Fruit fly (Drosophila melanogaster) whole organism, embryonic: ENCODE data around the gene CG15865.
A peak's percentile ranks its signal among the peaks of the same experiment; 100 is the strongest.

Experiments used
- Ada2b ChIP-seq: fragments of 200-800 bp; sonication (Bioruptor generic); IDR thresholded peaks from 2 replicates; pipeline ENCODE4 v1.3.6; 2022; ENCODE audit warnings: missing biosample characterization, missing genetic modification characterization
- Blimp-1 ChIP-seq: fragments of 200-800 bp; sonication (Bioruptor generic); optimal IDR thresholded peaks from 3 replicates; lab custom pipeline; 2018; ENCODE audit warnings: missing biosample characterization, missing genetic modification characterization, mild to moderate bottlenecking, moderate library complexity, missing genetic modification reagents
- CG10274 ChIP-seq: fragments of 200-800 bp; sonication (Bioruptor generic); optimal IDR thresholded peaks from 3 replicates; lab custom pipeline; 2017; ENCODE audit warnings: missing biosample characterization, mild to moderate bottlenecking, missing genetic modification characterization
- CG10366 ChIP-seq: fragments of 200-800 bp; sonication (Bioruptor generic); IDR thresholded peaks from 2 replicates; pipeline ENCODE4 v1.3.6; 2022; ENCODE audit warnings: missing biosample characterization, missing genetic modification characterization
- CG11085 ChIP-seq: fragments of 200-800 bp; sonication (Bioruptor generic); IDR thresholded peaks from 2 replicates; pipeline ENCODE4 v1.3.6; 2022; ENCODE audit warnings: missing biosample characterization, missing genetic modification characterization
- CG12659 ChIP-seq: fragments of 200-800 bp; sonication (Bioruptor generic); optimal IDR thresholded peaks from 3 replicates; lab custom pipeline; 2017; ENCODE audit warnings: mild to moderate bottlenecking, missing biosample characterization, missing genetic modification reagents, missing genetic modification characterization
- CG15514 ChIP-seq: fragments of 200-800 bp; sonication (Bioruptor generic); optimal IDR thresholded peaks from 3 replicates; lab custom pipeline; 2017; ENCODE audit warnings: missing biosample characterization, missing genetic modification characterization, mild to moderate bottlenecking, moderate library complexity, missing genetic modification reagents
- CG15696 ChIP-seq: fragments of 200-800 bp; sonication (Bioruptor generic); optimal IDR thresholded peaks from 2 replicates; lab custom pipeline; 2019; ENCODE audit warnings: missing biosample characterization, mild to moderate bottlenecking, missing genetic modification characterization, moderate library complexity
- CG1602 ChIP-seq: fragments of 200-800 bp; sonication (Bioruptor generic); optimal IDR thresholded peaks from 3 replicates; lab custom pipeline; 2016; ENCODE audit warnings: missing biosample characterization, missing genetic modification characterization
- CG1603 ChIP-seq: fragments of 200-800 bp; sonication (Bioruptor generic); optimal IDR thresholded peaks from 2 replicates; lab custom pipeline; 2019; ENCODE audit warnings: missing biosample characterization, mild to moderate bottlenecking, missing genetic modification characterization, moderate library complexity
- CG16863 ChIP-seq: fragments of 200-800 bp; sonication (Bioruptor generic); optimal IDR thresholded peaks from 3 replicates; lab custom pipeline; 2016; ENCODE audit warnings: missing biosample characterization, missing genetic modification characterization
- CG2202 ChIP-seq: fragments of 200-800 bp; sonication (Bioruptor generic); optimal IDR thresholded peaks from 2 replicates; lab custom pipeline; 2018; ENCODE audit warnings: missing biosample characterization, mild to moderate bottlenecking, missing genetic modification characterization
- CG3065 ChIP-seq: fragments of 200-800 bp; sonication (Bioruptor generic); optimal IDR thresholded peaks from 2 replicates; lab custom pipeline; 2016; ENCODE audit warnings: missing biosample characterization, missing genetic modification characterization
- CG3407 ChIP-seq: fragments of 200-800 bp; sonication (Bioruptor generic); optimal IDR thresholded peaks from 2 replicates; lab custom pipeline; 2018; ENCODE audit warnings: missing biosample characterization, mild to moderate bottlenecking, missing genetic modification characterization
- CG34422 ChIP-seq: fragments of 200-800 bp; sonication (Bioruptor generic); IDR thresholded peaks from 3 replicates; pipeline ENCODE4 v1.3.6; 2022; ENCODE audit warnings: missing biosample characterization, missing genetic modification characterization
- CG6791 ChIP-seq: fragments of 200-800 bp; sonication (Bioruptor generic); IDR thresholded peaks from 3 replicates; pipeline ENCODE4 v1.3.6; 2022; ENCODE audit warnings: missing biosample characterization, missing genetic modification characterization; ENCODE audit not compliant: partially characterized antibody
- CG7839 ChIP-seq: fragments of 200-800 bp; sonication (Bioruptor generic); optimal IDR thresholded peaks from 3 replicates; lab custom pipeline; 2018; ENCODE audit warnings: missing biosample characterization, mild to moderate bottlenecking, missing genetic modification characterization, moderate library complexity
- CG8089 ChIP-seq: fragments of 200-800 bp; sonication (Bioruptor generic); optimal IDR thresholded peaks from 3 replicates; lab custom pipeline; 2016; ENCODE audit warnings: missing biosample characterization, missing genetic modification characterization
- CG8924 ChIP-seq: fragments of 200-800 bp; optimal IDR thresholded peaks from 3 replicates; lab custom pipeline; 2019; ENCODE audit warnings: missing biosample characterization, mild to moderate bottlenecking, missing genetic modification characterization, moderate library complexity
- Drgx ChIP-seq: fragments of 200-800 bp; sonication (Bioruptor generic); IDR thresholded peaks from 2 replicates; pipeline ENCODE4 v1.3.6; 2022; ENCODE audit warnings: missing biosample characterization, missing genetic modification characterization
- E2f2 ChIP-seq: fragments of 200-800 bp; sonication (Bioruptor generic); IDR thresholded peaks from 2 replicates; pipeline ENCODE4 v1.3.6; 2022; ENCODE audit warnings: missing biosample characterization, missing genetic modification characterization
- HHEX ChIP-seq: fragments of 200-800 bp; sonication (Bioruptor generic); optimal IDR thresholded peaks from 3 replicates; lab custom pipeline; 2017; ENCODE audit warnings: missing biosample characterization, mild to moderate bottlenecking, missing genetic modification characterization, missing genetic modification reagents
- Hmr ChIP-seq: fragments of 200-800 bp; sonication (Bioruptor generic); optimal IDR thresholded peaks from 3 replicates; lab custom pipeline; 2017; ENCODE audit warnings: mild to moderate bottlenecking, missing biosample characterization, missing genetic modification reagents, missing genetic modification characterization
- Kr ChIP-seq: fragments of 200-800 bp; sonication (Bioruptor generic); optimal IDR thresholded peaks from 2 replicates; lab custom pipeline; 2017; ENCODE audit warnings: missing biosample characterization, mild to moderate bottlenecking, missing genetic modification characterization
- Neu2 ChIP-seq: fragments of 200-800 bp; sonication (Bioruptor generic); optimal IDR thresholded peaks from 3 replicates; lab custom pipeline; 2016; ENCODE audit warnings: missing biosample characterization, missing genetic modification characterization, borderline replicate concordance
- NfI ChIP-seq: fragments of 200-800 bp; sonication (Bioruptor generic); optimal IDR thresholded peaks from 3 replicates; lab custom pipeline; 2018; ENCODE audit warnings: missing biosample characterization, mild to moderate bottlenecking, missing genetic modification characterization, moderate library complexity
- Ptx1 ChIP-seq: fragments of 200-800 bp; sonication (Bioruptor generic); IDR thresholded peaks from 2 replicates; pipeline ENCODE4 v1.3.6; 2022; ENCODE audit warnings: missing biosample characterization, missing genetic modification characterization
- Stat92E ChIP-seq, 3 experiments: fragments of >200 bp in 2 of 3; fragments of 200-800 bp in 1 of 3; sonication (Bioruptor generic) in 1 of 3; optimal IDR thresholded peaks; 2 replicates each; lab custom pipeline; 2017 to 2019; ENCODE audit warnings: missing biosample characterization in 3 of 3, missing genetic modification characterization in 3 of 3, mild to moderate bottlenecking in 1 of 3, moderate library complexity in 1 of 3
- Xrp1 ChIP-seq: fragments of 200-800 bp; sonication (Bioruptor generic); IDR thresholded peaks from 2 replicates; pipeline ENCODE4 v1.3.6; 2022; ENCODE audit warnings: missing biosample characterization, missing genetic modification characterization
- ase ChIP-seq: fragments of 200-800 bp; sonication (Bioruptor generic); IDR thresholded peaks from 3 replicates; pipeline ENCODE4 v1.3.6; 2022; ENCODE audit warnings: missing biosample characterization, missing genetic modification characterization
- cad ChIP-seq: fragments of >200 bp; optimal IDR thresholded peaks from 2 replicates; lab custom pipeline; 2017; ENCODE audit warnings: missing biosample characterization, missing genetic modification characterization
- cas ChIP-seq: fragments of 200-800 bp; sonication (Bioruptor generic); IDR thresholded peaks from 2 replicates; pipeline ENCODE4 v1.3.6; 2022; ENCODE audit warnings: missing biosample characterization, missing genetic modification characterization
- chinmo ChIP-seq: fragments of 200-800 bp; sonication (Bioruptor generic); IDR thresholded peaks from 4 replicates; pipeline ENCODE4 v1.3.6; 2022; ENCODE audit warnings: missing biosample characterization, missing genetic modification characterization; ENCODE audit not compliant: partially characterized antibody
- disco-r ChIP-seq: fragments of 200-800 bp; sonication (Bioruptor generic); optimal IDR thresholded peaks from 2 replicates; lab custom pipeline; 2016; ENCODE audit warnings: missing biosample characterization, missing genetic modification characterization
- dm ChIP-seq: fragments of 200-800 bp; sonication (Bioruptor generic); optimal IDR thresholded peaks from 3 replicates; lab custom pipeline; 2016; ENCODE audit warnings: missing biosample characterization, missing genetic modification characterization
- dmrt99B ChIP-seq: fragments of 200-800 bp; sonication (Bioruptor generic); optimal IDR thresholded peaks from 2 replicates; lab custom pipeline; 2018; ENCODE audit warnings: missing biosample characterization, mild to moderate bottlenecking, missing genetic modification characterization, moderate library complexity
- fd64A ChIP-seq: fragments of 200-800 bp; sonication (Bioruptor generic); optimal IDR thresholded peaks from 3 replicates; lab custom pipeline; 2018; ENCODE audit warnings: missing biosample characterization, mild to moderate bottlenecking, missing genetic modification characterization
- kay ChIP-seq: fragments of 200-800 bp; sonication (Bioruptor generic); optimal IDR thresholded peaks from 2 replicates; lab custom pipeline; 2016; ENCODE audit warnings: missing biosample characterization, missing genetic modification characterization
- lola ChIP-seq, 3 experiments: fragments of >200 bp in 2 of 3; fragments of 200-800 bp in 1 of 3; sonication (Bioruptor generic) in 1 of 3; optimal IDR thresholded peaks; 2 replicates each; lab custom pipeline; 2017 to 2019; ENCODE audit warnings: missing biosample characterization in 3 of 3, missing genetic modification characterization in 3 of 3, mild to moderate bottlenecking in 1 of 3, moderate library complexity in 1 of 3
- onecut ChIP-seq: fragments of 200-800 bp; sonication (Bioruptor generic); IDR thresholded peaks from 2 replicates; pipeline ENCODE4 v1.3.6; 2022; ENCODE audit warnings: missing biosample characterization, missing genetic modification characterization
- pzg ChIP-seq: fragments of 200-800 bp; sonication (Bioruptor generic); optimal IDR thresholded peaks from 3 replicates; lab custom pipeline; 2018; ENCODE audit warnings: missing biosample characterization, mild to moderate bottlenecking, missing genetic modification characterization, moderate library complexity
- repo ChIP-seq: fragments of 200-800 bp; sonication (Bioruptor generic); optimal IDR thresholded peaks from 2 replicates; lab custom pipeline; 2016; ENCODE audit warnings: missing biosample characterization, missing genetic modification characterization
- sens ChIP-seq: fragments of 200-800 bp; sonication (Bioruptor generic); peaks from one replicate; lab custom pipeline; 2016; ENCODE audit warnings: missing biosample characterization, missing genetic modification characterization
- slp2 ChIP-seq: fragments of 200-800 bp; sonication (Bioruptor generic); optimal IDR thresholded peaks from 2 replicates; lab custom pipeline; 2016; ENCODE audit warnings: missing biosample characterization, missing genetic modification characterization
- sna ChIP-seq: fragments of 200-800 bp; sonication (Bioruptor generic); IDR thresholded peaks from 2 replicates; pipeline ENCODE4 v1.3.6; 2022; ENCODE audit warnings: missing biosample characterization, missing genetic modification characterization; ENCODE audit not compliant: partially characterized antibody
- tgo ChIP-seq: fragments of 200-800 bp; sonication (Bioruptor generic); IDR thresholded peaks from 3 replicates; pipeline ENCODE4 v1.3.6; 2022; ENCODE audit warnings: missing biosample characterization, missing genetic modification characterization
- tna ChIP-seq: fragments of 200-800 bp; sonication (Bioruptor generic); IDR thresholded peaks from 2 replicates; pipeline ENCODE4 v1.3.6; 2022; ENCODE audit warnings: missing biosample characterization, missing genetic modification characterization; ENCODE audit not compliant: partially characterized antibody
- twi ChIP-seq: fragments of 200-800 bp; optimal IDR thresholded peaks from 2 replicates; lab custom pipeline; 2019; ENCODE audit warnings: missing biosample characterization, mild to moderate bottlenecking, missing genetic modification characterization, moderate library complexity
- zfh1 ChIP-seq: fragments of 200-800 bp; sonication (Bioruptor generic); IDR thresholded peaks from 3 replicates; pipeline ENCODE4 v1.3.6; 2022; ENCODE audit warnings: missing biosample characterization, missing genetic modification characterization

CG15865 gene

DNA sequence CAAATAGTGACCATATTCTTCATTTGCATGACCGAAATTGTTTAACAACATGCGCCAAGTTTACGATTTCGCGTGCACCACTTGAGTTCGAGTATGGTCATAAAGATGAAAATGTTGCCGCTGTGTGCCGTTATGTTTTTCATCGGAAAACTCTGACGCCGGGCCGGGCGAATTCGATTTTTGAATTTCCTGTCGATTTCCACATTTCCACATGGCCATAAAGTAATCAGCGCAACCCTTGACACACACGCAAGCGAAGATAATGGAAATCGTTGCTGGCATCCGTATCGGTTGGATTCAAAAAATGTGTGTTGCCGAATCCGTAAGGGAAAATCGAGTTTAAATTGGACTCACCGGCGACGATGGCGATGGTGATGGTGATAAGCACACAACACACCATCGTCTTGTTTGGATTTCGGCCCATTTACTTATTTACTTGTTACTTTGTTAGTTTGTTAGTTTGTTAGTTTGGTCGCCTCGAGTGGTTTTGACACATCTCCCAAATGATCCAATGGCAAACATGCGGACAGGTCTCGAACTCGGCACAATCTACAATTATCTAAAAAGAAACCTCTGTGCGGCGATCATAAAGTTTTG is 19.6 kb downstream of the CG15865 start (continued):
- TF ChIP-seq sna (no peak), E2f2 (peak; percentile 29; the same call in 1 of the 2 replicates), repo (GFP tag; lab: Kevin White, UChicago) (no peak), CG10366 (GFP tag; lab: Robert Waterston, UW) (no peak; the same call in 1 of the 2 replicates), tgo (GFP tag; lab: Robert Waterston, UW) (no peak), CG8089 (GFP tag; lab: Kevin White, UChicago) (no peak), CG16863 (GFP tag; lab: Kevin White, UChicago) (peak; percentile 46), Hmr (GFP tag; lab: Kevin White, UChicago) (peak; percentile 19), Kr (peak; percentile 49), chinmo (GFP tag; lab: Robert Waterston, UW) (no peak), CG34422 (GFP tag; lab: Robert Waterston, UW) (0 out of 3 replicates have a peak, but pooled peaks have one; percentile 14), twi (tag; lab: Kevin White, UChicago) (peak; percentile 24), dm (GFP tag; lab: Kevin White, UChicago) (no peak), fd64A (GFP tag; lab: Kevin White, UChicago) (peak; percentile 72), onecut (GFP tag; lab: Robert Waterston, UW) (peak; percentile 53; the same call in 1 of the 2 replicates), CG1603 (tag; lab: Kevin White, UChicago) (peak; percentile 75), CG15696 (tag; lab: Kevin White, UChicago) (peak; percentile 78), lola (GFP tag; optimal IDR thresholded peaks at IDR 0.05; lab: Kevin White, UChicago) (peak in 1 of 3 experiments; percentile 22), CG6791 (GFP tag; lab: Robert Waterston, UW) (no peak), HHEX (GFP tag; lab: Kevin White, UChicago) (peak; percentile 14), CG1602 (peak; percentile 26), CG10274 (GFP tag; lab: Kevin White, UChicago) (no peak), Xrp1 (GFP tag; lab: Robert Waterston, UW) (peak; percentile 76), disco-r (GFP tag; lab: Kevin White, UChicago) (no peak), slp2 (GFP tag; lab: Kevin White, UChicago) (no peak), ase (GFP tag; lab: Robert Waterston, UW) (peak; percentile 32; the same call in 1 of the 3 replicates), cad (GFP tag; lab: Kevin White, UChicago) (peak; percentile 90), CG7839 (tag; lab: Kevin White, UChicago) (no peak), CG11085 (GFP tag; lab: Robert Waterston, UW) (no peak), CG3407 (GFP tag; lab: Kevin White, UChicago) (peak; percentile 76), CG2202 (tag; lab: Kevin White, UChicago) (peak; percentile 64), Blimp-1 (GFP tag; lab: Kevin White, UChicago) (peak; percentile 41), kay (no peak), cas (GFP tag; lab: Robert Waterston, UW) (no peak), Neu2 (GFP tag; lab: Kevin White, UChicago) (no peak), Stat92E (GFP tag; optimal IDR thresholded peaks at IDR 0.05; lab: Kevin White, UChicago) (no peak), sens (peak; percentile 84), CG15514 (GFP tag; lab: Kevin White, UChicago) (no peak), zfh1 (GFP tag; lab: Robert Waterston, UW) (peak; percentile 34; the same call in 1 of the 3 replicates), pzg (no peak), CG12659 (GFP tag; lab: Kevin White, UChicago) (no peak), CG8924 (tag; lab: Kevin White, UChicago) (peak; percentile 27), NfI (GFP tag; lab: Kevin White, UChicago) (no peak), Drgx (GFP tag; lab: Robert Waterston, UW) (no peak), dmrt99B (tag; lab: Kevin White, UChicago) (peak; percentile 43), tna (GFP tag; lab: Robert Waterston, UW) (no peak), CG3065 (no peak), Ada2b (GFP tag; lab: Robert Waterston, UW) (no peak), Ptx1 (no peak)
